Worm (Caenorhabditis elegans) whole organism, L3 larva: ENCODE results near the gene ZK105.3.
A peak's percentile ranks its signal among the peaks of the same experiment; 100 is the strongest.

Experiments used
- aly-2 ChIP-seq: fragments of 150-350 bp; optimal IDR thresholded peaks from 2 replicates; lab custom pipeline; 2014; ENCODE audit warnings: missing biosample characterization, missing genetic modification characterization
- ama-1 ChIP-seq: fragments of 150-350 bp; optimal IDR thresholded peaks from 2 replicates; lab custom pipeline; 2018
- daf-12 ChIP-seq: fragments of 150-350 bp; optimal IDR thresholded peaks from 2 replicates; lab custom pipeline; 2014; ENCODE audit warnings: missing biosample characterization, missing genetic modification reagents, missing genetic modification characterization
- elt-1 ChIP-seq: fragments of 150-350 bp; optimal IDR thresholded peaks from 2 replicates; lab custom pipeline; 2014; ENCODE audit warnings: missing biosample characterization, missing genetic modification characterization
- elt-3 ChIP-seq, 3 experiments: fragments of 150-350 bp in 1 of 3; sonication (generic microtip) in 2 of 3; optimal IDR thresholded peaks; 2 replicates in 2 of 3; 4 replicates in 1 of 3; lab custom pipeline; 2014 to 2017; ENCODE audit warnings: missing biosample characterization in 3 of 3, missing genetic modification characterization in 3 of 3
- jun-1 ChIP-seq: fragments of 150-350 bp; optimal IDR thresholded peaks from 2 replicates; lab custom pipeline; 2014; ENCODE audit warnings: missing biosample characterization, missing genetic modification reagents, missing genetic modification characterization
- nhr-12 ChIP-seq: fragments of 150-350 bp; optimal IDR thresholded peaks from 2 replicates; lab custom pipeline; 2014; ENCODE audit warnings: missing biosample characterization, missing genetic modification characterization
- pqm-1 ChIP-seq: fragments of 150-350 bp; optimal IDR thresholded peaks from 2 replicates; lab custom pipeline; 2017; ENCODE audit warnings: missing biosample characterization, missing genetic modification characterization, inconsistent platforms
- snpc-4 ChIP-seq: fragments of 150-350 bp; optimal IDR thresholded peaks from 2 replicates; lab custom pipeline; 2014; ENCODE audit warnings: missing biosample characterization, missing genetic modification characterization
- tbx-2 ChIP-seq: sonication (generic microtip); optimal IDR thresholded peaks from 2 replicates; lab custom pipeline; 2016; ENCODE audit warnings: mild to moderate bottlenecking, missing genetic modification characterization, missing compliant biosample characterization
- ztf-11 ChIP-seq: fragments of 150-350 bp; optimal IDR thresholded peaks from 2 replicates; lab custom pipeline; 2014; ENCODE audit warnings: missing biosample characterization, missing genetic modification characterization

- TF ChIP-seq pqm-1 (tag; lab: Kevin White, UChicago) (no peak), jun-1 (tag; lab: Kevin White, UChicago) (peak; percentile 31), ztf-11 (tag; lab: Kevin White, UChicago) (no peak), elt-3 (tag; optimal IDR thresholded peaks at IDR 0.05; lab: Kevin White, UChicago) (peak in 1 of 3 experiments; percentile 12), daf-12 (tag; lab: Kevin White, UChicago) (no peak), ama-1 (lab: Kevin White, UChicago) (no peak), tbx-2 (no peak), nhr-12 (no peak), elt-1 (tag; lab: Kevin White, UChicago) (no peak), snpc-4 (tag; lab: Kevin White, UChicago) (no peak), aly-2 (tag; lab: Kevin White, UChicago) (no peak)
These were observed 33.5 kb downstream of the ZK105.3 start for ce11 chrV:7730488-7730887.
